Worm (Caenorhabditis elegans) whole organism, late embryonic: ENCODE results near the gene nhr-53.

ENCODE experiments used
- fax-1 ChIP-seq: sonication (generic microtip); optimal IDR thresholded peaks from 2 replicates; lab custom pipeline; 2016; ENCODE audit warnings: missing genotype, missing genetic modification characterization, missing compliant biosample characterization
- pax-1 ChIP-seq: fragments of 150-350 bp; optimal IDR thresholded peaks from 2 replicates; lab custom pipeline; 2014; ENCODE audit warnings: missing biosample characterization, missing genetic modification characterization
- pqm-1 ChIP-seq: sonication (generic microtip); optimal IDR thresholded peaks from 2 replicates; lab custom pipeline; 2016; ENCODE audit warnings: missing genetic modification characterization, missing compliant biosample characterization

ce11 chrV:15666718-15667117 is 35.4 kb downstream of the nhr-53 start:
- TF ChIP-seq fax-1 (tag; lab: Kevin White, UChicago) (no peak), pax-1 (tag; lab: Kevin White, UChicago) (no peak), pqm-1 (tag; lab: Kevin White, UChicago) (peak; percentile 5)
